Worm (Caenorhabditis elegans) whole organism, L2 larva: ENCODE results near the gene clec-197.
"Not testable (repeated sequence)": the region's sequence is repeated elsewhere in the genome, so short reads cannot be mapped to it uniquely, and the experiment has no call there.

Experiments
- F13H6.1 ChIP-seq: sonication (generic microtip); optimal IDR thresholded peaks from 2 replicates; lab custom pipeline; 2016; ENCODE audit warnings: missing genetic modification characterization, missing compliant biosample characterization
- alr-1 ChIP-seq: fragments of 150-350 bp; optimal IDR thresholded peaks from 2 replicates; lab custom pipeline; 2014; ENCODE audit warnings: missing biosample characterization, missing genetic modification characterization
- crh-2 ChIP-seq: sonication (generic microtip); optimal IDR thresholded peaks from 2 replicates; lab custom pipeline; 2017; ENCODE audit warnings: missing biosample characterization, missing genetic modification characterization
- dmd-4 ChIP-seq: sonication (generic microtip); optimal IDR thresholded peaks from 2 replicates; lab custom pipeline; 2017; ENCODE audit warnings: missing biosample characterization, missing genetic modification characterization
- gmeb-1 ChIP-seq: fragments of 150-350 bp; optimal IDR thresholded peaks from 2 replicates; lab custom pipeline; 2014; ENCODE audit warnings: missing biosample characterization, missing genetic modification characterization
- nhr-129 ChIP-seq: fragments of 150-350 bp; optimal IDR thresholded peaks from 2 replicates; lab custom pipeline; 2014; ENCODE audit warnings: missing biosample characterization, missing genetic modification characterization
- nhr-23 ChIP-seq: fragments of 150-350 bp; optimal IDR thresholded peaks from 2 replicates; lab custom pipeline; 2014; ENCODE audit warnings: missing biosample characterization, missing genetic modification reagents, missing genetic modification characterization
- nhr-6 ChIP-seq: fragments of 150-350 bp; optimal IDR thresholded peaks from 2 replicates; lab custom pipeline; 2014; ENCODE audit warnings: missing biosample characterization, missing genetic modification characterization
- unc-39 ChIP-seq: fragments of 150-350 bp; optimal IDR thresholded peaks from 2 replicates; lab custom pipeline; 2014; ENCODE audit warnings: missing biosample characterization, missing genetic modification characterization
- unc-62 ChIP-seq: fragments of 150-350 bp; optimal IDR thresholded peaks from 2 replicates; lab custom pipeline; 2014; ENCODE audit warnings: missing biosample characterization, missing genetic modification reagents, missing genetic modification characterization
- ztf-1 ChIP-seq: fragments of 200-800 bp; sonication (Bioruptor generic); conservative IDR thresholded peaks from 2 replicates; pipeline ENCODE4 v1.3.6; 2022; ENCODE audit warnings: missing genetic modification characterization, missing compliant biosample characterization
- ztf-4 ChIP-seq: fragments of 150-350 bp; optimal IDR thresholded peaks from 2 replicates; lab custom pipeline; 2014; ENCODE audit warnings: missing biosample characterization, missing genetic modification characterization

clec-197 gene

DNA sequence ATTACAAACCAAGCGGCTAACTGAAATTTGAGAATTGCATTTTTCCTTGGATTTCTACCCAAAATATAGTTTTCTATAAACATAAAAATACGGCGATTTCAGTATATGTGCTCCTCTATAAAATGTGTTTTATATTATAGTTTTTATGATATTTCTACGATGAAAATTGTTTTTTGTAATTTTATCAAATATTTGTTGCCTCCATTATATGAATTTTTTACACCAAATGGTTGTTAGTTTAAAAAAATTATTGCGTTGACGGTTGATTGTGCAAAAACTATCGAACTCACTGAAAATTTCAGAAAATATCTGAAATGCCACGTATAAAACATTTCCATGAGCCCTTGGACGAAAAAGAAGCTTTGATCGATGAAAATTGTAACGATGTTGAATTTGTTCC lies 38.3 kb downstream of the clec-197 start, which contains the start of gene T28F3.9:
T28F3.9 (plus strand) TSS at position 301 of the 400 bp plus-strand sequence.
- TF ChIP-seq ztf-4 (tag; lab: Kevin White, UChicago) (no peak), dmd-4 (tag; lab: Kevin White, UChicago) (no peak), crh-2 (tag; lab: Kevin White, UChicago) (no peak), nhr-6 (no peak), unc-62 (GFP tag; lab: Kevin White, UChicago) (no peak), gmeb-1 (tag; lab: Kevin White, UChicago) (no peak), alr-1 (tag; lab: Kevin White, UChicago) (no peak), F13H6.1 (tag; lab: Kevin White, UChicago) (no peak), nhr-129 (tag; lab: Kevin White, UChicago) (no peak)
- TF ChIP-seq, all 48 proteins: peak for 0

DNA sequence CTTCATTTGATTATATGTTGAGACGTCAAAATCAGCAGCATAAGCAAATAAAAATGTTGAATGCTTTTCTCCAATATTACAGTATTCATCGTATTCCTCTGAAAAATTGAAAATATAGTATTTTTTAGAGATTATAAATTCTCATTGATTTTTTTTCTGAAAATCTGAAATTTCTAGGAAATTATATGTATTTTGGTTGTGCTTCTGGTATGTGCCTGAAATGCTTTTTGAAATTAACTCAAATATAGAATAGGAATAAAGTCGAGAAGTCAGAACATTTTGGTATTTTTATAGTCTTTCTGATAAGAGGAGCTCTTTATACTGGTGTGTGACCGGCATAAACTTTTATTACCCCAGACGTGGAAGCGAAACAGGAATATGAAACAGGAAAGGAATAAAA lies 39.3 kb downstream of the clec-197 start, which contains the start of gene T28F3.8:
T28F3.8 (minus strand) TSS at position 101 of the 400 bp plus-strand sequence.
- TF ChIP-seq alr-1 (tag; lab: Kevin White, UChicago); ztf-1 (GFP tag; lab: Robert Waterston, UW); nhr-23 (tag; lab: Kevin White, UChicago): not testable (repeated sequence)
- TF ChIP-seq, all 48 proteins: peak for 0; not testable (repeated sequence) for 48

DNA sequence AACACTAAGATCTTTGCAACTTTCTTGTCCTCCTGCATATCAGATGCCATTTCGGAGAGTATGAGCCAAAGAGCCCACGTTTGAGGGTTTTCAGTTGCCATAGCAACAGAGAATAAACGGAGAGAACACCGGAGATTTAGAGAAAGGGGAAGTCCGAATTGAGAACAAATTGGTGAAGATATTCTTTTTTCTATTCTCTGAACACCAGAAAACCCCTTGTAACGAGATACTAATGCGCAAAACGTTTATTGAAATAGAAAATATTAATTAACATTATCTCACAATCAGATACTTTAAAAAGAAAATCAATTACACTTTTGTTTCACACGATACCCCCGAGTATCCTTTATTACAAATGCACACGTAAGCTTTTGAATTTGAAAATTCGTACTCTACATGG lies 44.6 kb downstream of the clec-197 start, which contains the start of gene ifta-2:
ifta-2 (minus strand) TSS at position 101 of the 400 bp plus-strand sequence.
- TF ChIP-seq unc-39 (tag; lab: Kevin White, UChicago) = no peak
- TF ChIP-seq, all 48 proteins: peak for 0
